Worm (Caenorhabditis elegans) whole organism, midembryonic: ENCODE results near the gene dsl-3.

Experiments
- T22C8.4 ChIP-seq: fragments of 200-800 bp; sonication (Bioruptor generic); IDR thresholded peaks from 2 replicates; pipeline ENCODE4 v1.3.6; 2022; ENCODE audit warnings: missing genetic modification characterization, missing compliant biosample characterization
- cog-1 ChIP-seq: sonication (generic microtip); optimal IDR thresholded peaks from 2 replicates; lab custom pipeline; 2016; ENCODE audit warnings: missing genetic modification characterization, missing compliant biosample characterization
- flt-1 ChIP-seq: fragments of 200-800 bp; sonication (Bioruptor generic); IDR thresholded peaks from 2 replicates; pipeline ENCODE4 v1.3.6; 2022; ENCODE audit warnings: missing genetic modification characterization, missing compliant biosample characterization
- klf-2 ChIP-seq: fragments of 200-800 bp; sonication (Bioruptor generic); conservative IDR thresholded peaks from 2 replicates; pipeline ENCODE4 v1.3.6; 2022; ENCODE audit warnings: missing genetic modification reagents, missing genetic modification characterization, missing compliant biosample characterization
- med-1 ChIP-seq: sonication (generic microtip); optimal IDR thresholded peaks from 2 replicates; lab custom pipeline; 2017; ENCODE audit warnings: missing genetic modification characterization, mild to moderate bottlenecking, missing compliant biosample characterization, antibody characterized with exemption, missing genetic modification reagents; ENCODE audit not compliant: insufficient read depth
- ref-1 ChIP-seq: fragments of 200-800 bp; sonication (Bioruptor generic); conservative IDR thresholded peaks from 2 replicates; pipeline ENCODE4 v1.3.6; 2022; ENCODE audit warnings: missing genetic modification reagents, missing genetic modification characterization, missing compliant biosample characterization
- tab-1 ChIP-seq: fragments of 200-800 bp; sonication (Bioruptor generic); IDR thresholded peaks from 2 replicates; pipeline ENCODE4 v1.3.6; 2022; ENCODE audit warnings: missing genetic modification characterization, missing compliant biosample characterization
- ztf-23 ChIP-seq: fragments of 200-800 bp; sonication (Bioruptor generic); IDR thresholded peaks from 2 replicates; pipeline ENCODE4 v1.3.6; 2022; ENCODE audit warnings: missing genetic modification reagents, missing genetic modification characterization, missing compliant biosample characterization
- ztf-29 ChIP-seq: fragments of 200-800 bp; sonication (Bioruptor generic); IDR thresholded peaks from 2 replicates; pipeline ENCODE4 v1.3.6; 2022; ENCODE audit warnings: missing genetic modification reagents, missing genetic modification characterization, missing compliant biosample characterization

dsl-3 gene

ce11 chrIV:1659045-1659741, 49.1 kb downstream of the dsl-3 start, which contains the start of gene rps-28:
rps-28 (plus strand) TSS chrIV:1659691.
- TF ChIP-seq ztf-23 (GFP tag; lab: Robert Waterston, UW), result peak; percentile 96
- TF ChIP-seq T22C8.4 (GFP tag; lab: Robert Waterston, UW), result peak; percentile 78
- TF ChIP-seq ref-1 (GFP tag; lab: Robert Waterston, UW), result peak; percentile 48; the same call in 1 of the 2 replicates
- TF ChIP-seq flt-1 (GFP tag; lab: Robert Waterston, UW), result peak; percentile 92
- TF ChIP-seq klf-2 (GFP tag; lab: Robert Waterston, UW), result peak; percentile 78
- peak; percentile 74 for TF ChIP-seq med-1 (GFP tag; lab: Kevin White, UChicago)
- TF ChIP-seq cog-1 (tag; lab: Kevin White, UChicago), result peak; percentile 92
- TF ChIP-seq tab-1 (GFP tag; lab: Robert Waterston, UW), result peak; percentile 83; the same call in 1 of the 2 replicates
- peak; percentile 79 for TF ChIP-seq ztf-29 (GFP tag; lab: Robert Waterston, UW)

- TF ChIP-seq klf-2 (GFP tag; lab: Robert Waterston, UW), result no peak
- TF ChIP-seq ztf-23 (GFP tag; lab: Robert Waterston, UW), result no peak
- TF ChIP-seq ztf-29 (GFP tag; lab: Robert Waterston, UW), result no peak
- no peak for TF ChIP-seq ref-1 (GFP tag; lab: Robert Waterston, UW)
- no peak for TF ChIP-seq tab-1 (GFP tag; lab: Robert Waterston, UW)
- TF ChIP-seq cog-1 (tag; lab: Kevin White, UChicago), result no peak
- TF ChIP-seq med-1 (GFP tag; lab: Kevin White, UChicago), result no peak
Measured at ce11 chrIV:1659978-1660377, 49.9 kb downstream of the dsl-3 start, which contains the start of gene Y41D4B.4. Y41D4B.4 (plus strand) TSS chrIV:1660110.

ce11 chrIV:1660735-1661134, 50.7 kb downstream of the dsl-3 start:
- no peak for TF ChIP-seq med-1 (GFP tag; lab: Kevin White, UChicago)
- TF ChIP-seq ztf-29 (GFP tag; lab: Robert Waterston, UW), result no peak
- no peak for TF ChIP-seq T22C8.4 (GFP tag; lab: Robert Waterston, UW)
- TF ChIP-seq ztf-23 (GFP tag; lab: Robert Waterston, UW), result no peak
- TF ChIP-seq tab-1 (GFP tag; lab: Robert Waterston, UW), result no peak
- no peak for TF ChIP-seq klf-2 (GFP tag; lab: Robert Waterston, UW)
